Worm (Caenorhabditis elegans): ENCODE measurements around the gene iglr-1.

iglr-1 gene

ce11 chrX:14964253-14964652 lies 26.9 kb downstream of the iglr-1 start, which contains the start of gene rgs-11:
Gene rgs-11, plus strand, starts transcription at chrX:14964553.
- no peak for TF ChIP-seq sox-4 (tag; optimal IDR thresholded peaks at IDR 0.05)
- no peak for TF ChIP-seq rnt-1 (tag; optimal IDR thresholded peaks at IDR 0.05)
- TF ChIP-seq lin-13 (GFP tag; optimal IDR thresholded peaks at IDR 0.05): no peak

ce11 chrX:14962456-14962855 lies 28.7 kb downstream of the iglr-1 start, which contains the start of gene rgs-10:
Gene rgs-10, plus strand, starts transcription at chrX:14962756.
- no peak for TF ChIP-seq mef-2 (tag; optimal IDR thresholded peaks at IDR 0.05)
- TF ChIP-seq efl-1 (optimal IDR thresholded peaks at IDR 0.05): no peak
- peak in 1 of 2 experiments; percentile 39 for TF ChIP-seq efl-1 (GFP tag; optimal IDR thresholded peaks at IDR 0.05 in 1 of 2)

ce11 chrX:14961471-14961870 lies 29.7 kb downstream of the iglr-1 start, which contains the start of gene idpp-3:
Gene idpp-3, minus strand, starts transcription at chrX:14961571.
- TF ChIP-seq nhr-28 (tag; optimal IDR thresholded peaks at IDR 0.05) (no peak), efl-1 (optimal IDR thresholded peaks at IDR 0.05) (no peak), efl-1 (GFP tag; optimal IDR thresholded peaks at IDR 0.05 in 1 of 2) (peak in 1 of 2 experiments; percentile 84)

- TF ChIP-seq unc-86 (tag; optimal IDR thresholded peaks at IDR 0.05) (no peak), nhr-47 (tag; optimal IDR thresholded peaks at IDR 0.05) (no peak), ztf-11 (tag; optimal IDR thresholded peaks at IDR 0.05) (no peak), Y116A8C.19 (tag; optimal IDR thresholded peaks at IDR 0.05; ENCODE audit: borderline replicate concordance) (no peak), C16A3.4 (tag; optimal IDR thresholded peaks at IDR 0.05) (no peak), lin-15B (tag; optimal IDR thresholded peaks at IDR 0.05) (no peak), lin-13 (GFP tag; optimal IDR thresholded peaks at IDR 0.05) (no peak), nhr-12 (tag; optimal IDR thresholded peaks at IDR 0.05) (no peak), fkh-10 (GFP tag; optimal IDR thresholded peaks at IDR 0.05) (no peak), efl-1 (optimal IDR thresholded peaks at IDR 0.05) (no peak), efl-1 (GFP tag; optimal IDR thresholded peaks at IDR 0.05 in 1 of 2) (no peak), ces-1 (GFP tag; optimal IDR thresholded peaks at IDR 0.05) (no peak), nhr-84 (tag; optimal IDR thresholded peaks at IDR 0.05) (no peak), ztf-4 (tag; optimal IDR thresholded peaks at IDR 0.05) (no peak), mdl-1 (tag; optimal IDR thresholded peaks at IDR 0.05) (no peak), egl-27 (tag; optimal IDR thresholded peaks at IDR 0.05) (no peak), pax-3 (tag; optimal IDR thresholded peaks at IDR 0.05) (no peak), nhr-11 (tag; optimal IDR thresholded peaks at IDR 0.05) (no peak), nhr-85 (tag) (no peak), nhr-237 (tag; optimal IDR thresholded peaks at IDR 0.05) (no peak)
Measured at ce11 chrX:14960841-14961240, 30.3 kb downstream of the iglr-1 start.

ce11 chrX:14959393-14960073 lies 31.6 kb downstream of the iglr-1 start:
- no peak for TF ChIP-seq nhr-85 (tag)
- TF ChIP-seq unc-98 (GFP tag; IDR thresholded peaks at IDR 0.05): no peak
- no peak for TF ChIP-seq snpc-4 (tag; optimal IDR thresholded peaks at IDR 0.05)
- TF ChIP-seq mab-9 (GFP tag; IDR thresholded peaks at IDR 0.05): no peak
- TF ChIP-seq rnt-1 (tag; optimal IDR thresholded peaks at IDR 0.05): no peak
- TF ChIP-seq mef-2 (tag; optimal IDR thresholded peaks at IDR 0.05): no peak
- no peak for TF ChIP-seq hpl-2 (GFP tag; optimal IDR thresholded peaks at IDR 0.05)
- no peak for TF ChIP-seq nhr-77 (tag; optimal IDR thresholded peaks at IDR 0.05)
- TF ChIP-seq unc-86 (tag; optimal IDR thresholded peaks at IDR 0.05): no peak
- TF ChIP-seq lin-39 (tag; optimal IDR thresholded peaks at IDR 0.05): no peak
- TF ChIP-seq nhr-19 (GFP tag; conservative IDR thresholded peaks at IDR 0.05): no peak
- TF ChIP-seq nhr-90 (tag; optimal IDR thresholded peaks at IDR 0.05; ENCODE audit: poor library complexity): no peak
- TF ChIP-seq mep-1 (tag; optimal IDR thresholded peaks at IDR 0.05): no peak
- no peak for TF ChIP-seq dsc-1 (tag; optimal IDR thresholded peaks at IDR 0.05)
- TF ChIP-seq hlh-17 (GFP tag; optimal IDR thresholded peaks at IDR 0.05; ENCODE audit: borderline replicate concordance): no peak
- no peak for TF ChIP-seq lin-13 (GFP tag; optimal IDR thresholded peaks at IDR 0.05)

Data from whole organism, L1 larva.